Worm (Caenorhabditis elegans): ENCODE data around the gene H13N06.2.

DNA sequence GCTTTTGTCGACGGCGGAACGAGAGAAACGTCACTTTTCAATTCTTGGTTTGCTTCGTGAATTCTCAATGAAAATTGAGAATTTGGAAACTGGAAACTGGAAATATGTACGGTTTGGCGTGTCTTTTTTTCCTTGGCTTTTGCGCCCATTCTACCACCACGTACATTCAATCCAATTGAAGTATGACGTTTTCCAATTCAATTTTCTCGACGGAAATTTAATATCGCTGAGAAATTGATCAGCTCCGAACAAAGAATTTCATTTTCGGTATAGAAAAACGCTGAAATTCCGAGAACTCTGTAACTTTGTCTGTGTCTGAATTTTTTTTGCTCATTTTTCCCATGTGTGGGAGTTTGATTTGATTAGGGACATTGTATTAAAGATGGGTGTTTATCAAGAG is 45.4 kb downstream of the H13N06.2 start:
- no peak for TF ChIP-seq nhr-11 (tag; optimal IDR thresholded peaks at IDR 0.05)
- no peak for TF ChIP-seq fkh-10 (GFP tag; optimal IDR thresholded peaks at IDR 0.05)
- TF ChIP-seq C08G9.2 (tag; optimal IDR thresholded peaks at IDR 0.05): no peak
- no peak for TF ChIP-seq pha-4 (tag; optimal IDR thresholded peaks at IDR 0.05)
- TF ChIP-seq tbx-2 (tag; optimal IDR thresholded peaks at IDR 0.05): no peak
- TF ChIP-seq T23F11.4 (GFP tag; optimal IDR thresholded peaks at IDR 0.05): no peak
- no peak for TF ChIP-seq zip-5 (tag; optimal IDR thresholded peaks at IDR 0.05)
- TF ChIP-seq ets-4 (tag; optimal IDR thresholded peaks at IDR 0.05): no peak
- TF ChIP-seq ceh-9 (tag; optimal IDR thresholded peaks at IDR 0.05): no peak
- no peak for TF ChIP-seq ceh-24 (tag; optimal IDR thresholded peaks at IDR 0.05)
- no peak for TF ChIP-seq pqm-1 (tag; optimal IDR thresholded peaks at IDR 0.05)

Data from whole organism, late embryonic.